Fruit fly (Drosophila melanogaster) whole organism, pupa: ENCODE measurements around the gene ATPsynepsilonL.

Source experiments
- CG10348 ChIP-seq: fragments of 200-800 bp; sonication (Bioruptor generic); IDR thresholded peaks from 2 replicates; pipeline ENCODE4 v1.3.6; 2022; ENCODE audit warnings: missing biosample characterization, missing genetic modification characterization
- CG12605 ChIP-seq: fragments of 200-800 bp; sonication (Bioruptor generic); IDR thresholded peaks from 2 replicates; pipeline ENCODE4 v1.3.6; 2022; ENCODE audit warnings: missing biosample characterization, missing genetic modification characterization
- CG14655 ChIP-seq: fragments of 200-800 bp; sonication (Bioruptor generic); optimal IDR thresholded peaks from 3 replicates; lab custom pipeline; 2017; ENCODE audit warnings: mild to moderate bottlenecking, missing biosample characterization, missing genetic modification reagents, missing genetic modification characterization
- CG15710 ChIP-seq: fragments of 200-800 bp; sonication (Bioruptor generic); optimal IDR thresholded peaks from 2 replicates; lab custom pipeline; 2018; ENCODE audit warnings: missing biosample characterization, mild to moderate bottlenecking, missing genetic modification characterization, moderate library complexity
- CG17806 ChIP-seq: fragments of 200-800 bp; sonication (Bioruptor generic); optimal IDR thresholded peaks from 2 replicates; lab custom pipeline; 2018; ENCODE audit warnings: missing biosample characterization, mild to moderate bottlenecking, missing genetic modification characterization, moderate library complexity
- CG32121 ChIP-seq: fragments of 200-800 bp; sonication (Bioruptor generic); IDR thresholded peaks from 2 replicates; pipeline ENCODE4 v1.3.6; 2022; ENCODE audit warnings: missing biosample characterization, missing genetic modification characterization
- CG8159 ChIP-seq: fragments of 200-800 bp; sonication (Bioruptor generic); optimal IDR thresholded peaks from 3 replicates; lab custom pipeline; 2018; ENCODE audit warnings: missing biosample characterization, mild to moderate bottlenecking, missing genetic modification characterization, moderate library complexity
- EcR ChIP-seq: fragments of 200-800 bp; sonication (Bioruptor generic); optimal IDR thresholded peaks from 3 replicates; lab custom pipeline; 2019; ENCODE audit warnings: missing biosample characterization, missing genetic modification characterization, mild to moderate bottlenecking, moderate library complexity, missing genetic modification reagents
- Pif1A ChIP-seq: fragments of 200-800 bp; sonication (Bioruptor generic); optimal IDR thresholded peaks from 3 replicates; lab custom pipeline; 2016; ENCODE audit warnings: missing biosample characterization, missing genetic modification characterization
- Pif1B ChIP-seq: fragments of 200-800 bp; sonication (Bioruptor generic); optimal IDR thresholded peaks from 3 replicates; lab custom pipeline; 2016; ENCODE audit warnings: missing biosample characterization, missing genetic modification characterization
- fd96Ca ChIP-seq: fragments of 200-800 bp; sonication (Bioruptor generic); IDR thresholded peaks from 3 replicates; pipeline ENCODE4 v1.3.6; 2022; ENCODE audit warnings: missing biosample characterization, missing genetic modification characterization

DNA sequence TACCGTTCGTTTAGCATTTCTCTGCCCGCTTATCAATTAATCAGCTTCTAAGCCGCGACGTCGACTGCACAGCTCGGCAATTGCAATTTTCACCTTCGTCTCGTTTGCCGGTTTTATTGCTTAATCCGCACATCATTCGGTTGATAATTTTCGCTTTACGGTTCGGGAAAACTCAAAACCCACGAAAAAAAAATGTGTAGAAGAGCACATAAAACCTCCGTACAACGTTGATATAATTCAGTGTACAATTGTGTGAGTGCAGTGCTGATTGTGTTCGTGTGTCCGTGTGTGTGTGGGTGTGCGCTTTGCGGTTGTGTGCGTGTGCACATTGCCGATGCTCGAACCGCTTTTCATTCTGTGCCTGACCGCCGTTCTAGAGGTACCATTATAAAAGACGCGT, 9.4 kb upstream of the ATPsynepsilonL start, which contains the start of gene CAH7:
- no peak for TF ChIP-seq CG8159 (tag; lab: Kevin White, UChicago)
- no peak for TF ChIP-seq CG14655 (GFP tag; lab: Kevin White, UChicago)
- no peak for TF ChIP-seq CG32121
- TF ChIP-seq fd96Ca (GFP tag; lab: Robert Waterston, UW), result peak; percentile 60; the same call in 2 of the 3 replicates
- TF ChIP-seq CG12605 (GFP tag; lab: Robert Waterston, UW), result no peak
- TF ChIP-seq CG10348, result no peak
- no peak for TF ChIP-seq EcR
- no peak for TF ChIP-seq CG17806 (tag; lab: Kevin White, UChicago)
- TF ChIP-seq CG15710 (tag; lab: Kevin White, UChicago), result no peak
- TF ChIP-seq Pif1B, result no peak
- no peak for TF ChIP-seq Pif1A (GFP tag; lab: Kevin White, UChicago)
